Worm (Caenorhabditis elegans) whole organism, young adult: Measurements from ENCODE around the gene ZC317.6.

Experiments
- T26A5.8 ChIP-seq: sonication (generic microtip); optimal IDR thresholded peaks from 2 replicates; lab custom pipeline; 2016; ENCODE audit warnings: missing genetic modification characterization, missing compliant biosample characterization
- efl-1 ChIP-seq: fragments of 150-350 bp; optimal IDR thresholded peaks from 2 replicates; lab custom pipeline; 2014; ENCODE audit warnings: missing biosample characterization, missing genetic modification reagents, missing genetic modification characterization
- lin-26 ChIP-seq: fragments of 200-800 bp; sonication (Bioruptor generic); IDR thresholded peaks from 2 replicates; pipeline ENCODE4 v1.3.6; 2022; ENCODE audit warnings: missing genetic modification reagents, missing genetic modification characterization, missing compliant biosample characterization

DNA sequence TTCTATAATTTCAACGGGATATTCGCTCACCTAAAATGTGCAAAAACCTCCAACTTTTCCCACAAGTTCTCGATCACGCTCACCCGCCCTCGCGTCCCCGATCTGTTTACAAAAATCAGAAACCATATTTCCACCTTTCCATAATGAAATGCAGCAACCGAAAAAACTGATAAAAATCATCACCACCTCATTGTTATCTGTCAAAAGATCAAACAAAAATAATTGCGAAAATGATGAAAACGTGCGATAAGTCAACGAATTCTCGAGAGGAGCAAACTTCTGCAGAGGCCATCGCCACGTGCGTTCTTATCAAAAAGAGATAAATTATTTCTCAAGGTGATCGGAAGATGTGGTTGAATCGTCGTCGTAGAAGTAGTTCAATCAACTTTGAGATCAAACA lies 43.4 kb downstream of the ZC317.6 start:
- TF ChIP-seq efl-1 (no peak), lin-26 (GFP tag; lab: Robert Waterston, UW) (no peak), T26A5.8 (tag; lab: Kevin White, UChicago) (no peak)
